Worm (Caenorhabditis elegans): ENCODE measurements around the gene R148.4.

The R148.4 gene

ce11 chrIII:3199416-3199815 lies 28.0 kb downstream of the R148.4 start, which contains the start of gene heh-1:
Gene heh-1 (minus strand): TSS chrIII:3199516.
- TF ChIP-seq B0310.2 (tag; optimal IDR thresholded peaks at IDR 0.05) (no peak), pes-1 (GFP tag; IDR thresholded peaks at IDR 0.05) (no peak), hmbx-1 (tag; optimal IDR thresholded peaks at IDR 0.05) (no peak), hnd-1 (tag; optimal IDR thresholded peaks at IDR 0.05) (no peak), ceh-13 (GFP tag; optimal IDR thresholded peaks at IDR 0.05) (no peak), ama-1 (optimal IDR thresholded peaks at IDR 0.05) (no peak), F13C5.2 (tag; optimal IDR thresholded peaks at IDR 0.05) (no peak), tbx-37 (GFP tag; conservative IDR thresholded peaks at IDR 0.05) (no peak), ceh-36 (tag; optimal IDR thresholded peaks at IDR 0.05) (no peak), aly-1 (tag; optimal IDR thresholded peaks at IDR 0.05) (no peak)

DNA sequence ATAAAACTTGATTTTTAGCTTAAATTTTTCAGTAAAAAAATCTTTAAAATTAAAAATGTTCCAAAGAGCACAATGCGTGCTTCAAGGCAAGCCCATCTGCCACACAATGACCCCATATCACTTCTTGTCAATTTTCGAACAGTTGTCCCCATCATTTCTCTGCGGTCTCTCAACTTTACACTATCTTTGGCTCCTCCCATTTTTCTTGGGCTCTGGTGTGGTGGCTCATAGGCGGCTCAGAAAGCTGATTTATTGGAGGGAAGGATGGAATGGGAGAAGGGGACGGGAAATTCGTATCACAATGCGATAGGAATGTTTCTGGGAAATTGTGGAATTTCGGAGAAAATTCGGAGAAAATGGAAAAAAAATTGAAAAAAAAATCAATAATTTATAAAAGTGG lies 29.2 kb downstream of the R148.4 start:
- no peak for TF ChIP-seq F13C5.2 (tag; optimal IDR thresholded peaks at IDR 0.05)
- no peak for TF ChIP-seq ets-7 (tag; optimal IDR thresholded peaks at IDR 0.05)
- TF ChIP-seq tbx-11 (GFP tag; IDR thresholded peaks at IDR 0.05) = no peak
- no peak for TF ChIP-seq aly-1 (tag; optimal IDR thresholded peaks at IDR 0.05)
- TF ChIP-seq sea-1 (GFP tag; conservative IDR thresholded peaks at IDR 0.05) = no peak
- no peak for TF ChIP-seq pes-1 (GFP tag; IDR thresholded peaks at IDR 0.05)
- TF ChIP-seq ceh-36 (tag; optimal IDR thresholded peaks at IDR 0.05) = no peak
- TF ChIP-seq scrt-1 (GFP tag; IDR thresholded peaks at IDR 0.05) = no peak
- no peak for TF ChIP-seq tra-4 (tag; optimal IDR thresholded peaks at IDR 0.05)
- no peak for TF ChIP-seq hmbx-1 (tag; optimal IDR thresholded peaks at IDR 0.05)
- TF ChIP-seq ceh-13 (GFP tag; optimal IDR thresholded peaks at IDR 0.05) = no peak
- TF ChIP-seq hmg-4 (GFP tag; optimal IDR thresholded peaks at IDR 0.05) = no peak
- no peak for TF ChIP-seq flt-1 (GFP tag; IDR thresholded peaks at IDR 0.05)
- TF ChIP-seq hnd-1 (tag; optimal IDR thresholded peaks at IDR 0.05) = no peak
- TF ChIP-seq tbx-37 (GFP tag; conservative IDR thresholded peaks at IDR 0.05) = no peak
- TF ChIP-seq B0310.2 (tag; optimal IDR thresholded peaks at IDR 0.05) = no peak

DNA sequence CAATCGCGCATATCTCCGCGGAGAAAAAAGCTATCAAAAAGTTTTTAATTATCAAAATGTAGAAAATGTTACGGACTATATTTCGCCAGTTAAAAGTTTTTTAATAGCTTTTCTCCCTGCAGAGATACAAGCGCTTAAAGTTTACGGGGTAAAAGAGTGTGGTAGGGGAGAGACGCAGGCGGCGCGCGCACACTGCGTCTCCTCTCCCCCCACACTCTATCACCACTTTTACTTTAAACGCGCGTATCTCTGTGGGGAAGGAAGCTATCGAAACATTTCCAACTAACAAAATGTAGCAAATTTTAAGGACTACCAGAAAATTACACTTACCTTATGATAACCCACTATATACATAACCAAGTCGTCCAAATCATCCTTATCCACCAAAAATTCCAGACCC lies 32.2 kb downstream of the R148.4 start:
- TF ChIP-seq F13C5.2 (tag; optimal IDR thresholded peaks at IDR 0.05) = no peak
- TF ChIP-seq hnd-1 (tag; optimal IDR thresholded peaks at IDR 0.05) = no peak
- TF ChIP-seq tbx-11 (GFP tag; IDR thresholded peaks at IDR 0.05) = no peak
- no peak for TF ChIP-seq ceh-36 (tag; optimal IDR thresholded peaks at IDR 0.05)
- no peak for TF ChIP-seq pes-1 (GFP tag; IDR thresholded peaks at IDR 0.05)
- no peak for TF ChIP-seq tra-4 (tag; optimal IDR thresholded peaks at IDR 0.05)
- no peak for TF ChIP-seq ets-7 (tag; optimal IDR thresholded peaks at IDR 0.05)

- no peak for TF ChIP-seq hmg-4 (GFP tag; optimal IDR thresholded peaks at IDR 0.05)
- TF ChIP-seq sea-1 (GFP tag; conservative IDR thresholded peaks at IDR 0.05) = no peak
Measured at ce11 chrIII:3219050-3219449, 47.7 kb downstream of the R148.4 start, which contains the start of gene frm-8. Gene frm-8 (minus strand): TSS chrIII:3219150.

DNA sequence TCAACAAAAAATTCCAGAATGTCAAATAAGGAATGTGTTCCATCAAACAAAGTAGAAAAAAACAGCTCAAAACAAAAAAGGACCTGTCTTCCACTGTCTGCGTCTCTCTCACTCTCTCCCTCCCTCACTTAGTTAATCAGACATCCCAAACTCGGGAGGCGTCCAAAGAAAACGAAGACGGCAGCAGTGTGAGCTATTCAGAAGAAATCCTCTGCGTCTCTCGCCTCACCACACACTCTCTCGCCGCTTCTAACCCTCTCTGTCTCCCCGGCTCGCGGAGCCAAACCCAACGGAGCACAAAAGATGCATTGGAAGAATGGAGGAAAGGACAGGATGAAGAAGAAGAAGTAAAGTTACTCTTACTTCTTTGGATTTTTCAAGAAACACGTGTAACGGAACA lies 48.9 kb downstream of the R148.4 start:
- TF ChIP-seq hmg-4 (GFP tag; optimal IDR thresholded peaks at IDR 0.05) = peak; percentile 35
- no peak for TF ChIP-seq tbx-37 (GFP tag; conservative IDR thresholded peaks at IDR 0.05)

ce11 chrIII:3222707-3223106 lies 51.3 kb downstream of the R148.4 start:
- TF ChIP-seq ama-1 (optimal IDR thresholded peaks at IDR 0.05) = no peak

ce11 chrIII:3224102-3224501 lies 52.7 kb downstream of the R148.4 start:
- TF ChIP-seq tra-4 (tag; optimal IDR thresholded peaks at IDR 0.05) (no peak), hmbx-1 (tag; optimal IDR thresholded peaks at IDR 0.05) (no peak), ets-7 (tag; optimal IDR thresholded peaks at IDR 0.05) (no peak), aly-1 (tag; optimal IDR thresholded peaks at IDR 0.05) (no peak), ceh-36 (tag; optimal IDR thresholded peaks at IDR 0.05) (no peak), sea-1 (GFP tag; conservative IDR thresholded peaks at IDR 0.05) (no peak), hmg-4 (GFP tag; optimal IDR thresholded peaks at IDR 0.05) (no peak), flt-1 (GFP tag; IDR thresholded peaks at IDR 0.05) (no peak), ceh-13 (GFP tag; optimal IDR thresholded peaks at IDR 0.05) (no peak), tbx-11 (GFP tag; IDR thresholded peaks at IDR 0.05) (no peak), ama-1 (optimal IDR thresholded peaks at IDR 0.05) (no peak), F13C5.2 (tag; optimal IDR thresholded peaks at IDR 0.05) (no peak), scrt-1 (GFP tag; IDR thresholded peaks at IDR 0.05) (no peak), hnd-1 (tag; optimal IDR thresholded peaks at IDR 0.05) (no peak), tbx-37 (GFP tag; conservative IDR thresholded peaks at IDR 0.05) (no peak), pes-1 (GFP tag; IDR thresholded peaks at IDR 0.05) (no peak), B0310.2 (tag; optimal IDR thresholded peaks at IDR 0.05) (no peak)
